Fruit fly (Drosophila melanogaster) S2 (cell line): ENCODE data around the gene kumpel.
A peak's percentile ranks its signal among the peaks of the same experiment; 100 is the strongest.

ENCODE experiments used
- CG8478 ChIP-seq: fragments of >200 bp; optimal IDR thresholded peaks from 2 replicates; lab custom pipeline; 2018
- CTCF ChIP-seq, 2 experiments: fragments of >200 bp; optimal IDR thresholded peaks; 2 replicates each; lab custom pipeline; 2018

Gene kumpel

dm6 chr3R:25906722-25907121 is at the start of gene kumpel:
Gene kumpel, plus strand, starts transcription at chr3R:25907022.
- TF ChIP-seq CTCF (optimal IDR thresholded peaks at IDR 0.05; lab: Kevin White, UChicago) (no peak), CG8478 (lab: Kevin White, UChicago) (no peak)

dm6 chr3R:25870389-25870788 is 36.4 kb upstream of the kumpel start:
- TF ChIP-seq CTCF (optimal IDR thresholded peaks at IDR 0.05; lab: Kevin White, UChicago) (no peak), CG8478 (lab: Kevin White, UChicago) (no peak)

- TF ChIP-seq CG8478 (lab: Kevin White, UChicago) (no peak), CTCF (optimal IDR thresholded peaks at IDR 0.05; lab: Kevin White, UChicago) (peak; percentile 68 to 75)
These were observed 30.2 kb upstream of the kumpel start for dm6 chr3R:25876639-25877038.

dm6 chr3R:25877064-25877463 is 29.8 kb upstream of the kumpel start:
- TF ChIP-seq CG8478 (lab: Kevin White, UChicago) (no peak), CTCF (optimal IDR thresholded peaks at IDR 0.05; lab: Kevin White, UChicago) (no peak)

- no peak for TF ChIP-seq CTCF (optimal IDR thresholded peaks at IDR 0.05; lab: Kevin White, UChicago)
- no peak for TF ChIP-seq CG8478 (lab: Kevin White, UChicago)
These were observed 27.5 kb upstream of the kumpel start for dm6 chr3R:25879324-25879766.

dm6 chr3R:25880198-25880970 is 26.4 kb upstream of the kumpel start:
- TF ChIP-seq CG8478 (lab: Kevin White, UChicago) = no peak
- TF ChIP-seq CTCF (optimal IDR thresholded peaks at IDR 0.05; lab: Kevin White, UChicago) = no peak

dm6 chr3R:25880971-25881809 is 25.6 kb upstream of the kumpel start, which contains the start of gene Tsp96F:
Gene Tsp96F, minus strand, starts transcription at chr3R:25881427.
- TF ChIP-seq CTCF (optimal IDR thresholded peaks at IDR 0.05; lab: Kevin White, UChicago) = peak; percentile 31 to 63
- no peak for TF ChIP-seq CG8478 (lab: Kevin White, UChicago)

dm6 chr3R:25881915-25882314 is 24.9 kb upstream of the kumpel start, which contains the start of gene SppL:
Gene SppL, plus strand, starts transcription at chr3R:25881984.
- no peak for TF ChIP-seq CG8478 (lab: Kevin White, UChicago)
- no peak for TF ChIP-seq CTCF (optimal IDR thresholded peaks at IDR 0.05; lab: Kevin White, UChicago)

dm6 chr3R:25882606-25883266 is 24.1 kb upstream of the kumpel start:
- TF ChIP-seq CG8478 (lab: Kevin White, UChicago) = no peak
- TF ChIP-seq CTCF (optimal IDR thresholded peaks at IDR 0.05; lab: Kevin White, UChicago) = no peak

dm6 chr3R:25883877-25884276 is 22.9 kb upstream of the kumpel start:
- TF ChIP-seq CTCF (optimal IDR thresholded peaks at IDR 0.05; lab: Kevin White, UChicago) = no peak
- no peak for TF ChIP-seq CG8478 (lab: Kevin White, UChicago)

- TF ChIP-seq CG8478 (lab: Kevin White, UChicago) = no peak
These were observed 22.5 kb upstream of the kumpel start for dm6 chr3R:25884301-25884700.

- TF ChIP-seq CTCF (optimal IDR thresholded peaks at IDR 0.05; lab: Kevin White, UChicago) (no peak), CG8478 (lab: Kevin White, UChicago) (no peak)
These were observed 21.7 kb upstream of the kumpel start for dm6 chr3R:25885136-25885535.

- TF ChIP-seq CTCF (optimal IDR thresholded peaks at IDR 0.05; lab: Kevin White, UChicago) = peak; percentile 67 to 78
- peak; percentile 66 for TF ChIP-seq CG8478 (lab: Kevin White, UChicago)
These were observed 18.3 kb upstream of the kumpel start, which contains the start of gene Lnk for dm6 chr3R:25888307-25889075. Gene Lnk, plus strand, starts transcription at chr3R:25888542.

- TF ChIP-seq CG8478 (lab: Kevin White, UChicago) = no peak
- peak in 1 of 2 experiments; percentile 47 for TF ChIP-seq CTCF (optimal IDR thresholded peaks at IDR 0.05; lab: Kevin White, UChicago)
These were observed 13.6 kb upstream of the kumpel start, which contains the start of gene CG5913 for dm6 chr3R:25893272-25893671. Gene CG5913, plus strand, starts transcription at chr3R:25893495.
